Worm (Caenorhabditis elegans) whole organism, L1 larva: ENCODE results near the gene emb-1.

ENCODE experiments used
- egl-13 ChIP-seq: sonication (generic microtip); optimal IDR thresholded peaks from 2 replicates; lab custom pipeline; 2016; ENCODE audit warnings: missing genotype, missing genetic modification reagents, missing genetic modification characterization, missing compliant biosample characterization
- skn-1 ChIP-seq: fragments of 150-350 bp; optimal IDR thresholded peaks from 2 replicates; lab custom pipeline; 2014; ENCODE audit warnings: missing biosample characterization, missing genetic modification characterization
- snpc-4 ChIP-seq: fragments of 150-350 bp; optimal IDR thresholded peaks from 2 replicates; lab custom pipeline; 2014; ENCODE audit warnings: missing biosample characterization, missing genetic modification characterization

DNA sequence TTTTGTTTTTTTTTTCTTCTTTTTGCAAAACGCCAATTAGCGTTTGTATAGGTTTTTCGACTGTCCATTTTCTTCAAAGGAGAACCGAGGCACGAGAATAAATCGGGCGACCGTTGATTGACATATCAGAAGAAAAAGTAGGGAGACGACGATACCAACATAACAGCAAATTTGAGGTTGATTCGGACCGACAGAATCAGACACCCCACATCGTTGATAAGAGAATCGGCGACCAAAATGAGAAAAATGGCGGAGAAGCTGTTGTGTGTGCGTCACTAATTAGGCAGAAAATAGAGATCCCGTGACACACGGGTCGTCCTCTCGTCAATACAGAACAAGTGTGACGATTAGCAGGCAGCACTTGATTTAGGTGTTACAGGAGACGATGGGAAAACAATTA, 31.3 kb upstream of the emb-1 start:
- TF ChIP-seq egl-13 (tag; lab: Kevin White, UChicago) (no peak), snpc-4 (tag; lab: Kevin White, UChicago) (no peak), skn-1 (tag; lab: Kevin White, UChicago) (no peak)
